Worm (Caenorhabditis elegans) whole organism, late embryonic: Measurements from ENCODE around the gene K11H3.5.
A peak's percentile ranks its signal among the peaks of the same experiment; 100 is the strongest.

Experiments used
- C08G9.2 ChIP-seq: sonication (generic microtip); optimal IDR thresholded peaks from 2 replicates; lab custom pipeline; 2016; ENCODE audit warnings: mild to moderate bottlenecking, missing genetic modification characterization, moderate library complexity, missing compliant biosample characterization
- C38D4.7 ChIP-seq: fragments of 200-800 bp; sonication (Bioruptor generic); optimal IDR thresholded peaks from 2 replicates; lab custom pipeline; 2018; ENCODE audit warnings: mild to moderate bottlenecking, missing genetic modification characterization, moderate library complexity, missing compliant biosample characterization
- F13H6.1 ChIP-seq: sonication (generic microtip); optimal IDR thresholded peaks from 2 replicates; lab custom pipeline; 2016; ENCODE audit warnings: missing genetic modification characterization, missing compliant biosample characterization
- K02D7.2 ChIP-seq: sonication (generic microtip); optimal IDR thresholded peaks from 2 replicates; lab custom pipeline; 2017; ENCODE audit warnings: mild to moderate bottlenecking, missing genetic modification characterization, missing compliant biosample characterization
- Y22D7AL.16 ChIP-seq: sonication (generic microtip); optimal IDR thresholded peaks from 2 replicates; lab custom pipeline; 2016; ENCODE audit warnings: missing genetic modification characterization, missing compliant biosample characterization
- ahr-1 ChIP-seq: sonication (generic microtip); optimal IDR thresholded peaks from 2 replicates; lab custom pipeline; 2016; ENCODE audit warnings: missing genetic modification characterization, missing compliant biosample characterization
- ceh-14 ChIP-seq: sonication (generic microtip); optimal IDR thresholded peaks from 2 replicates; lab custom pipeline; 2016; ENCODE audit warnings: missing genotype, missing genetic modification characterization, missing compliant biosample characterization
- ceh-19 ChIP-seq: fragments of 200-800 bp; sonication (Bioruptor generic); optimal IDR thresholded peaks from 2 replicates; lab custom pipeline; 2018; ENCODE audit warnings: mild to moderate bottlenecking, missing genetic modification characterization, missing compliant biosample characterization
- ceh-2 ChIP-seq: sonication (generic microtip); optimal IDR thresholded peaks from 2 replicates; lab custom pipeline; 2016; ENCODE audit warnings: missing genotype, missing genetic modification characterization, missing compliant biosample characterization
- ceh-22 ChIP-seq: sonication (generic microtip); optimal IDR thresholded peaks from 2 replicates; lab custom pipeline; 2017; ENCODE audit warnings: missing biosample characterization, missing genetic modification characterization
- ceh-30 ChIP-seq: fragments of 150-350 bp; optimal IDR thresholded peaks from 2 replicates; lab custom pipeline; 2014; ENCODE audit warnings: missing biosample characterization, missing genetic modification characterization
- ceh-31 ChIP-seq: sonication (generic microtip); optimal IDR thresholded peaks from 2 replicates; lab custom pipeline; 2016; ENCODE audit warnings: missing genetic modification characterization, missing compliant biosample characterization
- ceh-34 ChIP-seq: sonication (generic microtip); optimal IDR thresholded peaks from 2 replicates; lab custom pipeline; 2016; ENCODE audit warnings: mild to moderate bottlenecking, missing genetic modification characterization, missing compliant biosample characterization
- ceh-45 ChIP-seq: fragments of 200-800 bp; sonication (Bioruptor generic); IDR thresholded peaks from 2 replicates; pipeline ENCODE4 v1.3.6; 2022; ENCODE audit warnings: missing genetic modification reagents, missing genetic modification characterization, missing compliant biosample characterization
- ceh-48 ChIP-seq: sonication (generic microtip); optimal IDR thresholded peaks from 2 replicates; lab custom pipeline; 2016; ENCODE audit warnings: missing genetic modification characterization, inconsistent platforms, missing compliant biosample characterization
- ceh-6 ChIP-seq: fragments of 200-800 bp; sonication (Bioruptor generic); optimal IDR thresholded peaks from 2 replicates; lab custom pipeline; 2018; ENCODE audit warnings: mild to moderate bottlenecking, missing genetic modification characterization, missing compliant biosample characterization
- ceh-9 ChIP-seq: sonication (generic microtip); optimal IDR thresholded peaks from 2 replicates; lab custom pipeline; 2016; ENCODE audit warnings: mild to moderate bottlenecking, missing genetic modification characterization, inconsistent platforms, missing compliant biosample characterization
- che-1 ChIP-seq: sonication (generic microtip); optimal IDR thresholded peaks from 2 replicates; lab custom pipeline; 2016; ENCODE audit warnings: mild to moderate bottlenecking, missing genetic modification characterization, missing compliant biosample characterization
- dve-1 ChIP-seq: sonication (generic microtip); optimal IDR thresholded peaks from 2 replicates; lab custom pipeline; 2017; ENCODE audit warnings: antibody characterized with exemption, mild to moderate bottlenecking, missing genetic modification characterization, missing compliant biosample characterization
- elt-4 ChIP-seq: sonication (generic microtip); optimal IDR thresholded peaks from 2 replicates; lab custom pipeline; 2016; ENCODE audit warnings: missing genetic modification characterization, missing compliant biosample characterization
- ets-4 ChIP-seq: sonication (generic microtip); optimal IDR thresholded peaks from 2 replicates; lab custom pipeline; 2016; ENCODE audit warnings: missing genetic modification characterization, missing compliant biosample characterization
- fax-1 ChIP-seq: sonication (generic microtip); optimal IDR thresholded peaks from 2 replicates; lab custom pipeline; 2016; ENCODE audit warnings: missing genotype, missing genetic modification characterization, missing compliant biosample characterization
- fkh-6 ChIP-seq: sonication (generic microtip); optimal IDR thresholded peaks from 2 replicates; lab custom pipeline; 2016; ENCODE audit warnings: missing genetic modification characterization, missing compliant biosample characterization
- gmeb-2 ChIP-seq: sonication (generic microtip); optimal IDR thresholded peaks from 2 replicates; lab custom pipeline; 2016; ENCODE audit warnings: missing genetic modification characterization, inconsistent platforms, missing compliant biosample characterization
- hlh-13 ChIP-seq: fragments of 200-800 bp; sonication (Bioruptor generic); optimal IDR thresholded peaks from 2 replicates; lab custom pipeline; 2018; ENCODE audit warnings: mild to moderate bottlenecking, missing genetic modification characterization, missing compliant biosample characterization
- hlh-30 ChIP-seq: sonication (generic microtip); optimal IDR thresholded peaks from 2 replicates; lab custom pipeline; 2017; ENCODE audit warnings: antibody characterized with exemption, missing genetic modification characterization, missing compliant biosample characterization; ENCODE audit not compliant: insufficient read depth
- hlh-8 ChIP-seq: sonication (generic microtip); optimal IDR thresholded peaks from 2 replicates; lab custom pipeline; 2016; ENCODE audit warnings: missing genotype, missing genetic modification characterization, missing compliant biosample characterization
- lim-6 ChIP-seq: sonication (generic microtip); optimal IDR thresholded peaks from 2 replicates; lab custom pipeline; 2016; ENCODE audit warnings: missing genetic modification characterization, missing compliant biosample characterization
- lin-11 ChIP-seq: fragments of 200-800 bp; sonication (Bioruptor generic); optimal IDR thresholded peaks from 2 replicates; lab custom pipeline; 2018; ENCODE audit warnings: mild to moderate bottlenecking, missing genetic modification characterization, missing compliant biosample characterization
- madf-2 ChIP-seq: sonication (generic microtip); optimal IDR thresholded peaks from 2 replicates; lab custom pipeline; 2017; ENCODE audit warnings: missing genetic modification characterization, missing compliant biosample characterization
- nfya-1 ChIP-seq: sonication (generic microtip); optimal IDR thresholded peaks from 2 replicates; lab custom pipeline; 2017; ENCODE audit warnings: missing genetic modification characterization, mild to moderate bottlenecking, missing compliant biosample characterization, antibody characterized with exemption, moderate library complexity
- npax-4 ChIP-seq: sonication (generic microtip); optimal IDR thresholded peaks from 2 replicates; lab custom pipeline; 2016; ENCODE audit warnings: missing genetic modification characterization, missing compliant biosample characterization
- pha-2 ChIP-seq: sonication (generic microtip); optimal IDR thresholded peaks from 2 replicates; lab custom pipeline; 2017; ENCODE audit warnings: mild to moderate bottlenecking, missing genetic modification characterization, missing compliant biosample characterization
- pha-4 ChIP-seq: fragments of 150-350 bp; optimal IDR thresholded peaks from 2 replicates; lab custom pipeline; 2018; ENCODE audit warnings: missing biosample characterization, missing genetic modification reagents, missing genetic modification characterization
- pros-1 ChIP-seq: fragments of 150-350 bp; optimal IDR thresholded peaks from 2 replicates; lab custom pipeline; 2014; ENCODE audit warnings: missing biosample characterization, missing genetic modification reagents, missing genetic modification characterization
- sox-4 ChIP-seq: sonication (generic microtip); optimal IDR thresholded peaks from 2 replicates; lab custom pipeline; 2017; ENCODE audit warnings: mild to moderate bottlenecking, missing genetic modification characterization, inconsistent platforms, missing compliant biosample characterization
- syd-9 ChIP-seq: sonication (generic microtip); optimal IDR thresholded peaks from 2 replicates; lab custom pipeline; 2016; ENCODE audit warnings: mild to moderate bottlenecking, missing genetic modification characterization, moderate library complexity, missing compliant biosample characterization
- tbx-2 ChIP-seq: sonication (generic microtip); optimal IDR thresholded peaks from 2 replicates; lab custom pipeline; 2016; ENCODE audit warnings: missing genetic modification characterization, missing compliant biosample characterization
- ttx-3 ChIP-seq: sonication (generic microtip); optimal IDR thresholded peaks from 2 replicates; lab custom pipeline; 2016; ENCODE audit warnings: missing genetic modification reagents, missing genetic modification characterization, missing compliant biosample characterization
- unc-55 ChIP-seq: sonication (generic microtip); optimal IDR thresholded peaks from 2 replicates; lab custom pipeline; 2017; ENCODE audit warnings: missing biosample characterization, missing genetic modification reagents, missing genetic modification characterization
- unc-86 ChIP-seq: sonication (generic microtip); optimal IDR thresholded peaks from 2 replicates; lab custom pipeline; 2016; ENCODE audit warnings: missing genetic modification characterization, missing compliant biosample characterization
- ztf-16 ChIP-seq: sonication (generic microtip); optimal IDR thresholded peaks from 2 replicates; lab custom pipeline; 2017; ENCODE audit warnings: missing genetic modification characterization, missing compliant biosample characterization

K11H3.5 gene

ce11 chrIII:9802045-9802444, 41.5 kb upstream of the K11H3.5 start:
- TF ChIP-seq Y22D7AL.16 (tag; lab: Kevin White, UChicago) (no peak), lin-11 (tag; lab: Kevin White, UChicago) (no peak), tbx-2 (tag; lab: Kevin White, UChicago) (no peak), syd-9 (no peak), madf-2 (no peak), npax-4 (tag; lab: Kevin White, UChicago) (no peak), ceh-30 (tag; lab: Kevin White, UChicago) (no peak), gmeb-2 (tag; lab: Kevin White, UChicago) (no peak), ceh-19 (GFP tag; lab: Kevin White, UChicago) (no peak), ztf-16 (tag; lab: Kevin White, UChicago) (no peak), lim-6 (no peak), C08G9.2 (tag; lab: Kevin White, UChicago) (no peak), F13H6.1 (no peak), pha-2 (tag; lab: Kevin White, UChicago) (no peak), ceh-45 (no peak)
- TF ChIP-seq, all 69 proteins: peak for 0

- TF ChIP-seq F13H6.1, result no peak
- peak; percentile 13 for TF ChIP-seq ceh-48 (tag; lab: Kevin White, UChicago)
Measured at ce11 chrIII:9804997-9805610, 38.5 kb upstream of the K11H3.5 start, which contains the start of gene riok-3. Gene riok-3, minus strand, starts transcription at chrIII:9805011.

DNA sequence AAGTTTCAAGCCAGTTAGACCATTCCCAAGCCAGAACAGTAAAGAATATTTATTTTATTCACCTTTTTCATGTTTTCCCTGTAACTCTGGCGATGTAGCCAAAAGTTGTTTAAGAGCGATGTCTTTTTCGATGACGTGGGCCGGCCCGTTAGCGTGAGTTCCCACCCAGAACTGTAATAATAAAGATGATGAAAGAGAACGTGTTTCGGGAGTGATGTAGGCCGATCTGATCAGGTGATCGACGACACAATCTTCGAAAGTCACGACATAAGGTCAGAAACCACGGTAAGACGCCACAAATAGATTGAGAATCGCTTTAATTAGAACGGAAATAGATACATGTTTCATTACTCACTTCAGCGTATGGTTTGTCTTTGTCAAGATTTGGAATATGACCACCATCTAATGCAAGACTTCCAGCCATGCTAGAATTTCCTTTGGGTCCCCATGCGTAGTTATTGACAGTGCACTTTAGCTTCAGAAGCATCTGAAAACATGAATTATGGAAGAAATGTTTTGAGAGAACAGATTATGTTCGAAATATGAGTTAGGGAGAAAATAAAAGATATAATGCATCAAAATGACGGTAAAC, 36.5 kb upstream of the K11H3.5 start, which contains the start of gene ZK632.4:
Gene ZK632.4 (minus strand): TSS at position 487 of the 592 bp plus-strand sequence.
- TF ChIP-seq sox-4 (no peak), hlh-13 (no peak), K02D7.2 (tag; lab: Kevin White, UChicago) (no peak)

DNA sequence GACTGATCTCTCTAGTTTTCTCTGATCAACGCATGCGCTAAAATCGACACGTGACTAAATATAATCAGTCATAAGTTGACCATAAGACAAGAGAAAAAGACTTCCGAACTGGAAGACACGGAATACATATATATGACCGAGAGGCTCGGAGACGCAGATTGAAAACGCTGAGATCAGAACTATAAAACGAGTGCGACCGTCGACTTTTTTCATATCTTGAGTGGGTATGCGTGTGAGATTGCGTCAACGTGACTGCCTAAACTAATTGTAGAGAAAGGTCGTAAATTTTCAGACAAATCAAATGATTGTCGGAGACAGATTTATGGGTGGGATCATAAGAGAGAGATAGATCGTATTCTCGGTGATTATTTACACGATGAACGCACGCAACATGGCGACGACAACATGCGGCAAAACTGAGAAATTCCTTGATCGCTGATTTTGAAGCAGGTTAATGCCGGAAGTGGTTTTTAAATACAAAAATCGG, 36.0 kb upstream of the K11H3.5 start:
- TF ChIP-seq Y22D7AL.16 (tag; lab: Kevin White, UChicago) (no peak), hlh-30 (tag; lab: Kevin White, UChicago) (peak; percentile 17), ceh-45 (no peak), ceh-6 (GFP tag; lab: Kevin White, UChicago) (no peak), ttx-3 (tag; lab: Kevin White, UChicago) (no peak), hlh-8 (tag; lab: Kevin White, UChicago) (no peak)

- TF ChIP-seq ceh-34 (tag; lab: Kevin White, UChicago), result no peak
- no peak for TF ChIP-seq ahr-1 (tag; lab: Kevin White, UChicago)
- TF ChIP-seq fax-1, result peak; percentile 48
- TF ChIP-seq C08G9.2 (tag; lab: Kevin White, UChicago), result no peak
- no peak for TF ChIP-seq lin-11 (tag; lab: Kevin White, UChicago)
- TF ChIP-seq ceh-31 (tag; lab: Kevin White, UChicago), result peak; percentile 68
- no peak for TF ChIP-seq syd-9
- TF ChIP-seq pros-1 (tag; lab: Kevin White, UChicago), result no peak
- TF ChIP-seq ceh-22 (tag; lab: Kevin White, UChicago), result no peak
- no peak for TF ChIP-seq madf-2
- no peak for TF ChIP-seq F13H6.1
- TF ChIP-seq pha-4 (tag; lab: Kevin White, UChicago), result no peak
- TF ChIP-seq che-1 (tag; lab: Kevin White, UChicago), result no peak
- TF ChIP-seq dve-1 (tag; lab: Kevin White, UChicago), result no peak
- TF ChIP-seq C38D4.7 (GFP tag; lab: Kevin White, UChicago), result no peak
- TF ChIP-seq unc-55 (GFP tag; lab: Kevin White, UChicago), result no peak
- peak; percentile 5 for TF ChIP-seq ceh-14 (tag; lab: Kevin White, UChicago)
- peak; percentile 65 for TF ChIP-seq ceh-2 (tag; lab: Kevin White, UChicago)
- peak; percentile 70 for TF ChIP-seq hlh-8 (tag; lab: Kevin White, UChicago)
- peak; percentile 77 for TF ChIP-seq tbx-2 (tag; lab: Kevin White, UChicago)
- TF ChIP-seq elt-4 (tag; lab: Kevin White, UChicago), result no peak
- TF ChIP-seq unc-86 (tag; lab: Kevin White, UChicago), result peak; percentile 16
- TF ChIP-seq hlh-30 (tag; lab: Kevin White, UChicago), result no peak
- no peak for TF ChIP-seq sox-4
- TF ChIP-seq nfya-1 (tag; lab: Kevin White, UChicago), result no peak
- no peak for TF ChIP-seq ceh-45
- peak; percentile 54 for TF ChIP-seq ets-4 (tag; lab: Kevin White, UChicago)
- TF ChIP-seq ceh-9 (tag; lab: Kevin White, UChicago), result no peak
- no peak for TF ChIP-seq fkh-6
Measured at ce11 chrIII:9808179-9808578, 35.4 kb upstream of the K11H3.5 start, which contains the start of gene gtap-2. Gene gtap-2, plus strand, starts transcription at chrIII:9808544.
